Fruit fly (Drosophila melanogaster): Measurements from ENCODE around the gene pnt.

pnt gene

dm6 chr3R:23314332-23314731 is 31.6 kb downstream of the pnt start (continued):
- TF ChIP-seq CG34406 (GFP tag; optimal IDR thresholded peaks at IDR 0.05) (peak; percentile 23), CG10669 (GFP tag; optimal IDR thresholded peaks at IDR 0.05) (peak; percentile 56), salr (GFP tag; optimal IDR thresholded peaks at IDR 0.05) (peak; percentile 13 to 30), fkh (GFP tag; optimal IDR thresholded peaks at IDR 0.05) (peak; percentile 89), CG3919 (GFP tag; optimal IDR thresholded peaks at IDR 0.05) (peak; percentile 76), topi (GFP tag; optimal IDR thresholded peaks at IDR 0.05) (no peak), Eip93F (GFP tag; optimal IDR thresholded peaks at IDR 0.05) (no peak), vri (GFP tag; optimal IDR thresholded peaks at IDR 0.05) (peak; percentile 9), CG4318 (GFP tag; optimal IDR thresholded peaks at IDR 0.05) (no peak), CG16779 (tag; optimal IDR thresholded peaks at IDR 0.05) (peak; percentile 69), Eip78C (GFP tag) (peak; percentile 84), CG6854 (GFP tag; optimal IDR thresholded peaks at IDR 0.05) (peak; percentile 72), CG11294 (GFP tag; IDR thresholded peaks at IDR 0.05) (no peak), Sox14 (GFP tag; optimal IDR thresholded peaks at IDR 0.05) (no peak), Sox102F (GFP tag; optimal IDR thresholded peaks at IDR 0.05) (peak; percentile 34), Hr39 (GFP tag; optimal IDR thresholded peaks at IDR 0.05) (no peak), CG9139 (GFP tag; optimal IDR thresholded peaks at IDR 0.05) (peak; percentile 72), dsx (GFP tag; optimal IDR thresholded peaks at IDR 0.05; ENCODE audit: poor library complexity, severe bottlenecking) (peak; percentile 48), Hr4 (GFP tag; optimal IDR thresholded peaks at IDR 0.05) (no peak), OdsH (GFP tag; optimal IDR thresholded peaks at IDR 0.05) (peak; percentile 19), Ets21C (GFP tag; optimal IDR thresholded peaks at IDR 0.05) (no peak), Gug (GFP tag; IDR thresholded peaks at IDR 0.05) (no peak), fd59A (GFP tag; optimal IDR thresholded peaks at IDR 0.05) (peak; percentile 18), dac (GFP tag; optimal IDR thresholded peaks at IDR 0.05) (no peak), Lpt (GFP tag; optimal IDR thresholded peaks at IDR 0.05) (peak; percentile 38), CG6792 (GFP tag; optimal IDR thresholded peaks at IDR 0.05) (peak; percentile 47), CG15336 (GFP tag; IDR thresholded peaks at IDR 0.05) (peak; percentile 56; the same call in 1 of the 2 replicates), fd85E (GFP tag; optimal IDR thresholded peaks at IDR 0.05) (peak; percentile 19), CG7368 (GFP tag; optimal IDR thresholded peaks at IDR 0.05) (peak; percentile 54), CG8632 (GFP tag; optimal IDR thresholded peaks at IDR 0.05) (peak; percentile 42)

- no peak for TF ChIP-seq CG8319 (GFP tag; optimal IDR thresholded peaks at IDR 0.05)
- TF ChIP-seq Hr39 (GFP tag; optimal IDR thresholded peaks at IDR 0.05) = no peak
- no peak for TF ChIP-seq CG3919 (GFP tag; optimal IDR thresholded peaks at IDR 0.05)
- TF ChIP-seq OdsH (GFP tag; optimal IDR thresholded peaks at IDR 0.05) = no peak
- no peak for TF ChIP-seq CG6163 (GFP tag; IDR thresholded peaks at IDR 0.05)
- no peak for TF ChIP-seq CG16779 (tag; optimal IDR thresholded peaks at IDR 0.05)
- TF ChIP-seq Met (GFP tag; optimal IDR thresholded peaks at IDR 0.05) = no peak
- TF ChIP-seq CG34406 (GFP tag; optimal IDR thresholded peaks at IDR 0.05) = no peak
- TF ChIP-seq Eip75B (GFP tag; optimal IDR thresholded peaks at IDR 0.05) = no peak
- TF ChIP-seq Ets21C (GFP tag; optimal IDR thresholded peaks at IDR 0.05) = no peak
- no peak for TF ChIP-seq salr (GFP tag; optimal IDR thresholded peaks at IDR 0.05)
- no peak for TF ChIP-seq achi (GFP tag; optimal IDR thresholded peaks at IDR 0.05)
These were observed 33.2 kb downstream of the pnt start for dm6 chr3R:23312796-23313195.

- TF ChIP-seq net (GFP tag; optimal IDR thresholded peaks at IDR 0.05) (no peak), CG11762 (GFP tag; optimal IDR thresholded peaks at IDR 0.05; ENCODE audit: insufficient read depth) (no peak)
These were observed 35.8 kb downstream of the pnt start for dm6 chr3R:23310151-23310550.

dm6 chr3R:23309690-23310089 is 36.3 kb downstream of the pnt start:
- TF ChIP-seq CG9139 (GFP tag; optimal IDR thresholded peaks at IDR 0.05) (no peak), eg (GFP tag; IDR thresholded peaks at IDR 0.05) (no peak), CG15336 (GFP tag; IDR thresholded peaks at IDR 0.05) (no peak), CG8119 (GFP tag; IDR thresholded peaks at IDR 0.05) (no peak), CG4318 (GFP tag; optimal IDR thresholded peaks at IDR 0.05) (no peak), OdsH (GFP tag; optimal IDR thresholded peaks at IDR 0.05) (no peak), salr (GFP tag; optimal IDR thresholded peaks at IDR 0.05) (no peak), Smox (GFP tag; optimal IDR thresholded peaks at IDR 0.05) (no peak), Eip75B (GFP tag; optimal IDR thresholded peaks at IDR 0.05) (no peak), Met (GFP tag; optimal IDR thresholded peaks at IDR 0.05) (no peak), cyc (GFP tag; optimal IDR thresholded peaks at IDR 0.05) (no peak), Sox14 (GFP tag; optimal IDR thresholded peaks at IDR 0.05) (no peak), Ets21C (GFP tag; optimal IDR thresholded peaks at IDR 0.05) (no peak), Lpt (GFP tag; optimal IDR thresholded peaks at IDR 0.05) (no peak), lz (GFP tag; optimal IDR thresholded peaks at IDR 0.05) (no peak), Hr4 (GFP tag; optimal IDR thresholded peaks at IDR 0.05) (no peak)

All from whole organism, prepupa.